Worm (Caenorhabditis elegans): Measurements from ENCODE around the gene nhr-9.
A peak's percentile ranks its signal among the peaks of the same experiment; 100 is the strongest.

Gene nhr-9

DNA sequence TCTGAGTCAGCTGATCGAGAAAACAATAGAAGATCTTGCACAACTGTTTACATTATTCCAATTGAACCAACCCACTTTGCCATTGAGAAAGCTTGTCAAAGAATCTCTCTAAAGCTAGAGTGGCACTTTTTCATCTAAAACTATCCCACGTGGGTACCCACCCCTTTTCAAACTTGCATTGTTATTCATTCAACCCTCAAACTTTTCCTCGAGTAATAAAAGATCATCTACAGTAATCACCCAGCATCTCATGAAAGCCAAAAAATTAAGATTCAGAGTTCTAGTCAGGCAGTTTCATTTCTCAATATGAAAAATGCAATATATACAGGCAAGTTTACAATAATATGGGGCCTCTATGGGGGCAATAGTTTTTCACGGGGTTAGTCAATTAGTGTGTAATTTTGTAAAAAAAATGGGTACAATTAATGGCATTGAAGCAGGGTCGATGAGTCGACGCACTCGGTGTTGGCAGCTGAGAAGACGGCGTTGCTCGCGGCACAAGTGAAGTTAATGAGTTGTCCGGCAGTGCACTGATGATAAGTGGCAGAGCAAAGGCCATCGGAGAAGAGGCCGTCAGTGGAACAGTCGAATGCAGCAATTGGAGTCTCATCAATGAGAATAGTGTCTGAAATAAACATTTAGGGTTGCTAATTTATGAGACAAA, 6.7 kb downstream of the nhr-9 start (continued):
- TF ChIP-seq C17E4.6 (GFP tag; IDR thresholded peaks at IDR 0.05) (0 out of 2 replicates have a peak, but pooled peaks have one; percentile 11), chd-7 (tag; optimal IDR thresholded peaks at IDR 0.05) (peak; percentile 16), ceh-100 (GFP tag; IDR thresholded peaks at IDR 0.05) (peak; percentile 35), B0019.2 (GFP tag; conservative IDR thresholded peaks at IDR 0.05) (no peak; the same call in 1 of the 2 replicates), ceh-91 (GFP tag; IDR thresholded peaks at IDR 0.05) (no peak; the same call in none of the 2 replicates), Y95B8A.8 (GFP tag; IDR thresholded peaks at IDR 0.05) (peak; percentile 92), ceh-79 (tag; optimal IDR thresholded peaks at IDR 0.05) (no peak), D2030.7 (GFP tag; IDR thresholded peaks at IDR 0.05) (peak; percentile 86), unc-130 (GFP tag; optimal IDR thresholded peaks at IDR 0.05) (peak; percentile 74), hmg-20 (GFP tag; IDR thresholded peaks at IDR 0.05) (0 out of 2 replicates have a peak, but pooled peaks have one; percentile 34), unc-62 (GFP tag; optimal IDR thresholded peaks at IDR 0.05) (no peak), rcor-1 (GFP tag; IDR thresholded peaks at IDR 0.05) (peak; percentile 78; the same call in 1 of the 2 replicates), madf-3 (GFP tag; IDR thresholded peaks at IDR 0.05) (peak; percentile 85), nhr-120 (GFP tag; IDR thresholded peaks at IDR 0.05) (no peak), hsf-1 (GFP tag; IDR thresholded peaks at IDR 0.05) (peak; percentile 84), rec-8 (tag; optimal IDR thresholded peaks at IDR 0.05) (no peak), lsl-1 (GFP tag; optimal IDR thresholded peaks at IDR 0.05) (peak; percentile 59), madf-6 (GFP tag; IDR thresholded peaks at IDR 0.05) (peak; percentile 84), snpc-4 (GFP tag; optimal IDR thresholded peaks at IDR 0.05) (peak; percentile 37), snpc-4 (tag; optimal IDR thresholded peaks at IDR 0.05) (peak in 1 of 4 experiments; percentile 71), F22D6.2 (tag; optimal IDR thresholded peaks at IDR 0.05) (no peak), lir-1 (GFP tag; conservative IDR thresholded peaks at IDR 0.05) (peak; percentile 23; the same call in 1 of the 2 replicates), Y67H2A.10 (GFP tag; conservative IDR thresholded peaks at IDR 0.05) (no peak), dox-1 (GFP tag; IDR thresholded peaks at IDR 0.05) (peak; percentile 73), athp-1 (tag; optimal IDR thresholded peaks at IDR 0.05) (peak; percentile 76), ztf-6 (GFP tag; IDR thresholded peaks at IDR 0.05) (no peak), nhr-27 (tag; optimal IDR thresholded peaks at IDR 0.05) (no peak), ztf-18 (tag; optimal IDR thresholded peaks at IDR 0.05) (peak; percentile 38), lsy-27 (tag; optimal IDR thresholded peaks at IDR 0.05; ENCODE audit: borderline replicate concordance, insufficient read depth) (no peak), K11D2.4 (GFP tag; IDR thresholded peaks at IDR 0.05) (no peak), ceh-27 (GFP tag; optimal IDR thresholded peaks at IDR 0.05) (no peak), F57A8.1 (GFP tag; optimal IDR thresholded peaks at IDR 0.05) (no peak), F52B5.7 (tag; optimal IDR thresholded peaks at IDR 0.05) (peak; percentile 72), tlf-1 (GFP tag; optimal IDR thresholded peaks at IDR 0.05) (peak; percentile 82), ceh-58 (GFP tag; IDR thresholded peaks at IDR 0.05) (peak; percentile 62; the same call in 1 of the 2 replicates), F33H1.4 (GFP tag; IDR thresholded peaks at IDR 0.05) (peak; percentile 35), Y56A3A.18 (GFP tag; IDR thresholded peaks at IDR 0.05) (peak; percentile 75), pbrm-1 (GFP tag; IDR thresholded peaks at IDR 0.05) (peak; percentile 66), bed-2 (GFP tag; IDR thresholded peaks at IDR 0.05) (no peak), him-1 (tag; optimal IDR thresholded peaks at IDR 0.05) (peak; percentile 8), ekl-4 (GFP tag; IDR thresholded peaks at IDR 0.05) (peak; percentile 92), let-526 (GFP tag; IDR thresholded peaks at IDR 0.05) (no peak), dpl-1 (GFP tag; optimal IDR thresholded peaks at IDR 0.05) (no peak), snpc-1.3 (tag; optimal IDR thresholded peaks at IDR 0.05; ENCODE audit: insufficient read depth) (peak; percentile 67), ztf-22 (GFP tag; optimal IDR thresholded peaks at IDR 0.05) (no peak), ama-1 (optimal IDR thresholded peaks at IDR 0.05) (no peak), ama-1 (GFP tag; optimal IDR thresholded peaks at IDR 0.05) (peak in 1 of 2 experiments; percentile 88)
